Fruit fly (Drosophila melanogaster) whole organism, embryonic: ENCODE measurements around the gene Trax.

Experiments
- Aef1 ChIP-seq: fragments of 200-800 bp; sonication (Bioruptor generic); IDR thresholded peaks from 3 replicates; pipeline ENCODE4 v1.3.6; 2022; ENCODE audit warnings: missing biosample characterization, missing genetic modification characterization
- CG11504 ChIP-seq: fragments of 200-800 bp; sonication (Bioruptor generic); optimal IDR thresholded peaks from 3 replicates; lab custom pipeline; 2019; ENCODE audit warnings: missing biosample characterization, mild to moderate bottlenecking, missing genetic modification characterization, moderate library complexity
- CG12104 ChIP-seq: fragments of 200-800 bp; sonication (Bioruptor generic); optimal IDR thresholded peaks from 3 replicates; lab custom pipeline; 2016; ENCODE audit warnings: missing biosample characterization, missing genetic modification characterization
- CG1792 ChIP-seq: fragments of 200-800 bp; sonication (Bioruptor generic); optimal IDR thresholded peaks from 2 replicates; lab custom pipeline; 2016; ENCODE audit warnings: missing biosample characterization, missing genetic modification characterization
- CG2202 ChIP-seq: fragments of 200-800 bp; sonication (Bioruptor generic); optimal IDR thresholded peaks from 2 replicates; lab custom pipeline; 2018; ENCODE audit warnings: missing biosample characterization, mild to moderate bottlenecking, missing genetic modification characterization
- CG30020 ChIP-seq: fragments of 200-800 bp; optimal IDR thresholded peaks from 2 replicates; lab custom pipeline; 2019; ENCODE audit warnings: missing biosample characterization, mild to moderate bottlenecking, missing genetic modification characterization, moderate library complexity
- CG31388 ChIP-seq: fragments of 200-800 bp; sonication (Bioruptor generic); optimal IDR thresholded peaks from 2 replicates; lab custom pipeline; 2016; ENCODE audit warnings: missing biosample characterization, missing genetic modification characterization
- CG3281 ChIP-seq: fragments of 200-800 bp; sonication (Bioruptor generic); optimal IDR thresholded peaks from 3 replicates; lab custom pipeline; 2017; ENCODE audit warnings: missing biosample characterization, mild to moderate bottlenecking, missing genetic modification characterization
- CG4404 ChIP-seq: fragments of 200-800 bp; sonication (Bioruptor generic); IDR thresholded peaks from 2 replicates; pipeline ENCODE4 v1.3.6; 2022; ENCODE audit warnings: missing biosample characterization, missing genetic modification characterization
- CG4424 ChIP-seq: fragments of 200-800 bp; sonication (Bioruptor generic); optimal IDR thresholded peaks from 3 replicates; lab custom pipeline; 2016; ENCODE audit warnings: missing biosample characterization, missing genetic modification characterization
- CG7271 ChIP-seq: fragments of 200-800 bp; sonication (Bioruptor generic); optimal IDR thresholded peaks from 2 replicates; lab custom pipeline; 2018; ENCODE audit warnings: missing biosample characterization, mild to moderate bottlenecking, missing genetic modification characterization, moderate library complexity
- CG8089 ChIP-seq: fragments of 200-800 bp; sonication (Bioruptor generic); optimal IDR thresholded peaks from 3 replicates; lab custom pipeline; 2016; ENCODE audit warnings: missing biosample characterization, missing genetic modification characterization
- CG8290 ChIP-seq, 3 experiments: fragments of 200-800 bp; sonication (Bioruptor generic); optimal IDR thresholded peaks; 2 replicates each; lab custom pipeline; 2016 to 2019; ENCODE audit warnings: missing biosample characterization in 3 of 3, missing genetic modification characterization in 3 of 3, mild to moderate bottlenecking in 2 of 3, moderate library complexity in 1 of 3
- Dad ChIP-seq: fragments of 200-800 bp; sonication (Bioruptor generic); optimal IDR thresholded peaks from 3 replicates; lab custom pipeline; 2016; ENCODE audit warnings: missing biosample characterization, missing genetic modification characterization
- H2.0 ChIP-seq: fragments of 200-800 bp; sonication (Bioruptor generic); IDR thresholded peaks from 2 replicates; pipeline ENCODE4 v1.3.6; 2022; ENCODE audit warnings: missing biosample characterization, missing genetic modification characterization
- HLH3B ChIP-seq: fragments of 200-800 bp; sonication (Bioruptor generic); IDR thresholded peaks from 2 replicates; pipeline ENCODE4 v1.3.6; 2022; ENCODE audit warnings: missing biosample characterization, missing genetic modification characterization
- HLH4C ChIP-seq: fragments of 200-800 bp; sonication (Bioruptor generic); IDR thresholded peaks from 3 replicates; pipeline ENCODE4 v1.3.6; 2022; ENCODE audit warnings: missing biosample characterization, missing genetic modification characterization; ENCODE audit not compliant: partially characterized antibody
- Hr3 ChIP-seq: fragments of 200-800 bp; sonication (Bioruptor generic); optimal IDR thresholded peaks from 3 replicates; lab custom pipeline; 2016; ENCODE audit warnings: missing biosample characterization, missing genetic modification characterization
- Hr78 ChIP-seq, 2 experiments: fragments of 200-800 bp in 1 of 2; fragments of >200 bp in 1 of 2; sonication (Bioruptor generic) in 1 of 2; optimal IDR thresholded peaks; 2 replicates each; lab custom pipeline; 2017 to 2019; ENCODE audit warnings: missing biosample characterization in 2 of 2, missing genetic modification characterization in 2 of 2, mild to moderate bottlenecking in 1 of 2, moderate library complexity in 1 of 2
- MTF-1 ChIP-seq: fragments of 200-800 bp; sonication (Bioruptor generic); optimal IDR thresholded peaks from 2 replicates; lab custom pipeline; 2018; ENCODE audit warnings: missing biosample characterization, mild to moderate bottlenecking, missing genetic modification characterization, borderline replicate concordance
- Myb ChIP-seq: fragments of 200-800 bp; sonication (Bioruptor generic); optimal IDR thresholded peaks from 2 replicates; lab custom pipeline; 2016; ENCODE audit warnings: missing biosample characterization, missing genetic modification characterization
- Nf-YC ChIP-seq: fragments of 200-800 bp; optimal IDR thresholded peaks from 3 replicates; lab custom pipeline; 2019; ENCODE audit warnings: missing biosample characterization, mild to moderate bottlenecking, missing genetic modification characterization, moderate library complexity
- Optix ChIP-seq: fragments of 200-800 bp; sonication (Bioruptor generic); IDR thresholded peaks from 3 replicates; pipeline ENCODE4 v1.3.6; 2022; ENCODE audit warnings: missing biosample characterization, missing genetic modification characterization
- PHDP ChIP-seq: fragments of 200-800 bp; sonication (Bioruptor generic); optimal IDR thresholded peaks from 3 replicates; lab custom pipeline; 2018; ENCODE audit warnings: missing biosample characterization, mild to moderate bottlenecking, missing genetic modification characterization, moderate library complexity
- Poxn ChIP-seq: fragments of 200-800 bp; sonication (Bioruptor generic); IDR thresholded peaks from 2 replicates; pipeline ENCODE4 v1.3.6; 2022; ENCODE audit warnings: missing biosample characterization, missing genetic modification characterization
- Usf ChIP-seq: fragments of 200-800 bp; sonication (Bioruptor generic); optimal IDR thresholded peaks from 2 replicates; lab custom pipeline; 2017; ENCODE audit warnings: missing genotype, missing biosample characterization, missing genetic modification characterization
- br ChIP-seq: fragments of >200 bp; optimal IDR thresholded peaks from 2 replicates; lab custom pipeline; 2017
- bsh ChIP-seq, 2 experiments: fragments of 200-800 bp; sonication (Bioruptor generic); optimal IDR thresholded peaks; 2 replicates each; lab custom pipeline; 2017 to 2018; ENCODE audit warnings: mild to moderate bottlenecking in 2 of 2, missing biosample characterization in 2 of 2, missing genetic modification characterization in 2 of 2, moderate library complexity in 1 of 2
- btn ChIP-seq: fragments of 200-800 bp; sonication (Bioruptor generic); optimal IDR thresholded peaks from 2 replicates; lab custom pipeline; 2016; ENCODE audit warnings: missing biosample characterization, missing genetic modification characterization
- cad ChIP-seq: fragments of >200 bp; optimal IDR thresholded peaks from 2 replicates; lab custom pipeline; 2017; ENCODE audit warnings: missing biosample characterization, missing genetic modification characterization
- cas ChIP-seq: fragments of 200-800 bp; sonication (Bioruptor generic); IDR thresholded peaks from 2 replicates; pipeline ENCODE4 v1.3.6; 2022; ENCODE audit warnings: missing biosample characterization, missing genetic modification characterization
- corto ChIP-seq: fragments of 200-800 bp; sonication (Bioruptor generic); optimal IDR thresholded peaks from 2 replicates; lab custom pipeline; 2016; ENCODE audit warnings: missing biosample characterization, mild to moderate bottlenecking, missing genetic modification characterization, moderate library complexity
- da ChIP-seq: fragments of 200-800 bp; sonication (Bioruptor generic); optimal IDR thresholded peaks from 2 replicates; lab custom pipeline; 2016; ENCODE audit warnings: missing biosample characterization, missing genetic modification characterization
- eve ChIP-seq, 2 experiments: fragments of >200 bp; optimal IDR thresholded peaks; 2 replicates each; lab custom pipeline; 2017; ENCODE audit warnings: missing biosample characterization in 2 of 2, missing genetic modification characterization in 2 of 2
- fu2 ChIP-seq: fragments of 200-800 bp; sonication (Bioruptor generic); optimal IDR thresholded peaks from 2 replicates; lab custom pipeline; 2016; ENCODE audit warnings: missing biosample characterization, missing genetic modification characterization
- gcm ChIP-seq: fragments of 200-800 bp; sonication (Bioruptor generic); optimal IDR thresholded peaks from 2 replicates; lab custom pipeline; 2019; ENCODE audit warnings: missing biosample characterization, mild to moderate bottlenecking, missing genetic modification characterization, moderate library complexity
- grau ChIP-seq: fragments of 200-800 bp; optimal IDR thresholded peaks from 3 replicates; lab custom pipeline; 2019; ENCODE audit warnings: missing biosample characterization, mild to moderate bottlenecking, missing genetic modification characterization, moderate library complexity
- ind ChIP-seq: fragments of 200-800 bp; sonication (Bioruptor generic); optimal IDR thresholded peaks from 3 replicates; lab custom pipeline; 2016; ENCODE audit warnings: missing biosample characterization, missing genetic modification characterization
- jing ChIP-seq: fragments of 200-800 bp; sonication (Bioruptor generic); optimal IDR thresholded peaks from 2 replicates; lab custom pipeline; 2018; ENCODE audit warnings: missing biosample characterization, mild to moderate bottlenecking, missing genetic modification characterization
- jumu ChIP-seq: fragments of 200-800 bp; sonication (Bioruptor generic); optimal IDR thresholded peaks from 3 replicates; lab custom pipeline; 2016; ENCODE audit warnings: missing biosample characterization, missing genetic modification characterization
- kay ChIP-seq: fragments of 200-800 bp; sonication (Bioruptor generic); optimal IDR thresholded peaks from 2 replicates; lab custom pipeline; 2016; ENCODE audit warnings: missing biosample characterization, missing genetic modification characterization
- lab ChIP-seq: fragments of 200-800 bp; sonication (Bioruptor generic); optimal IDR thresholded peaks from 3 replicates; lab custom pipeline; 2017; ENCODE audit warnings: missing biosample characterization, missing genetic modification characterization, mild to moderate bottlenecking, moderate library complexity, missing genetic modification reagents
- nerfin-1 ChIP-seq: fragments of 200-800 bp; sonication (Bioruptor generic); optimal IDR thresholded peaks from 3 replicates; lab custom pipeline; 2019; ENCODE audit warnings: missing biosample characterization, mild to moderate bottlenecking, missing genetic modification characterization, moderate library complexity
- org-1 ChIP-seq: fragments of 200-800 bp; sonication (Bioruptor generic); optimal IDR thresholded peaks from 2 replicates; lab custom pipeline; 2017; ENCODE audit warnings: missing biosample characterization, missing genetic modification characterization
- peb ChIP-seq: fragments of 200-800 bp; sonication (Bioruptor generic); IDR thresholded peaks from 2 replicates; pipeline ENCODE4 v1.3.6; 2022; ENCODE audit warnings: missing biosample characterization, missing genetic modification characterization
- prd ChIP-seq, 3 experiments: fragments of >200 bp in 2 of 3; fragments of 200-800 bp in 1 of 3; sonication (Bioruptor generic) in 1 of 3; optimal IDR thresholded peaks in 2 of 3; IDR thresholded peaks in 1 of 3; 2 replicates in 2 of 3; 3 replicates in 1 of 3; pipeline versions ENCODE4 v1.3.6 to Lab custom; 2017 to 2022; ENCODE audit warnings: missing biosample characterization in 1 of 3, missing genetic modification characterization in 1 of 3
- ro ChIP-seq: fragments of 200-800 bp; sonication (Bioruptor generic); IDR thresholded peaks from 2 replicates; pipeline ENCODE4 v1.3.6; 2022; ENCODE audit warnings: missing biosample characterization, missing genetic modification characterization
- sens ChIP-seq: fragments of 200-800 bp; sonication (Bioruptor generic); peaks from one replicate; lab custom pipeline; 2016; ENCODE audit warnings: missing biosample characterization, missing genetic modification characterization
- seq ChIP-seq: fragments of 200-800 bp; sonication (Bioruptor generic); IDR thresholded peaks from 2 replicates; pipeline ENCODE4 v1.3.6; 2022; ENCODE audit warnings: missing biosample characterization, missing genetic modification characterization
- sob ChIP-seq: fragments of 200-800 bp; sonication (Bioruptor generic); IDR thresholded peaks from 2 replicates; pipeline ENCODE4 v1.3.6; 2022; ENCODE audit warnings: missing biosample characterization, missing genetic modification characterization
- tin ChIP-seq: fragments of 200-800 bp; sonication (Bioruptor generic); optimal IDR thresholded peaks from 3 replicates; lab custom pipeline; 2016; ENCODE audit warnings: missing biosample characterization, missing genetic modification characterization
- tup ChIP-seq: fragments of 200-800 bp; sonication (Bioruptor generic); optimal IDR thresholded peaks from 2 replicates; lab custom pipeline; 2016; ENCODE audit warnings: missing biosample characterization, mild to moderate bottlenecking, missing genetic modification characterization, moderate library complexity

Gene Trax

DNA sequence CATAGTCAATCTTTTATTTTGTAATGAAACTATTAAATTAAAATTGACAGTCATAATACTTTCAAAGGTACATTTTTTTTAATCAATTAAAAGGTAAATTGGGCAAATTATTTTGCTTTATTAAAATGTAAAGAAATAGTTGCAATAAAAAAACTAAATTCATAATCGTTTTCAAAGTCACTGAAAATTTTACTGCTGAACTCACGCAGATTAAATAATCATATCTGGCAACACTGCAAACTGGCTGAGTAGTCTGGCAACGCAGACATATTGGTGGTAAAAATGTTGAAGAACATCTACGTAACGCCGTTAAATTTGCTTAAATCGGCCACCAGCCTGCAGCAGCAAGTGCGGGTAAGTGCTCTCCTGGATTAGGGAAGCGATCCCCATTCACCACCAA, 31.0 kb upstream of the Trax start, which contains the start of gene mRpL9 (continued):
- no peak for TF ChIP-seq HLH3B
- no peak for TF ChIP-seq Aef1 (GFP tag; lab: Robert Waterston, UW)
- TF ChIP-seq CG11504 (tag; lab: Kevin White, UChicago) = no peak
- TF ChIP-seq CG8089 (GFP tag; lab: Kevin White, UChicago) = no peak
- no peak for TF ChIP-seq Hr78 (GFP tag; optimal IDR thresholded peaks at IDR 0.05; lab: Kevin White, UChicago)
- TF ChIP-seq prd (optimal IDR thresholded peaks at IDR 0.05; lab: Kevin White, UChicago) = no peak
- TF ChIP-seq prd (GFP tag; IDR thresholded peaks at IDR 0.05; lab: Robert Waterston, UW) = no peak; the same call in 2 of the 3 replicates
- peak; percentile 47 for TF ChIP-seq sens
- TF ChIP-seq kay (GFP tag; lab: Kevin White, UChicago) = no peak
- TF ChIP-seq fu2 (GFP tag; lab: Kevin White, UChicago) = no peak
- TF ChIP-seq eve (GFP tag; optimal IDR thresholded peaks at IDR 0.05; lab: Kevin White, UChicago) = no peak
- peak; percentile 20 for TF ChIP-seq tin (GFP tag; lab: Kevin White, UChicago)
- TF ChIP-seq PHDP (tag; lab: Kevin White, UChicago) = peak; percentile 32
- no peak for TF ChIP-seq org-1 (GFP tag; lab: Kevin White, UChicago)
- TF ChIP-seq Dad = no peak
- TF ChIP-seq seq (GFP tag; lab: Robert Waterston, UW) = no peak
- no peak for TF ChIP-seq jing (GFP tag; lab: Kevin White, UChicago)
- no peak for TF ChIP-seq peb (GFP tag; lab: Robert Waterston, UW)
- TF ChIP-seq Nf-YC = peak; percentile 26
- no peak for TF ChIP-seq da (GFP tag; lab: Kevin White, UChicago)
- TF ChIP-seq CG12104 (GFP tag; lab: Kevin White, UChicago) = no peak
- peak; percentile 31 for TF ChIP-seq CG30020 (tag; lab: Kevin White, UChicago)
- TF ChIP-seq bsh (GFP tag; optimal IDR thresholded peaks at IDR 0.05; lab: Kevin White, UChicago) = peak in 1 of 2 experiments; percentile 7
- no peak for TF ChIP-seq CG4424 (GFP tag; lab: Kevin White, UChicago)
- no peak for TF ChIP-seq jumu (GFP tag; lab: Kevin White, UChicago)
- TF ChIP-seq Hr3 = no peak
- TF ChIP-seq grau (tag; lab: Kevin White, UChicago) = peak; percentile 39
- 0 out of 3 replicates have a peak, but pooled peaks have one; percentile 48 for TF ChIP-seq HLH4C
- no peak for TF ChIP-seq ro (GFP tag; lab: Robert Waterston, UW)
- no peak for TF ChIP-seq Usf (GFP tag; lab: Kevin White, UChicago)
- no peak for TF ChIP-seq CG1792 (GFP tag; lab: Kevin White, UChicago)
- peak; percentile 20 for TF ChIP-seq nerfin-1 (tag; lab: Kevin White, UChicago)
- TF ChIP-seq CG31388 = no peak
- no peak for TF ChIP-seq corto (GFP tag; lab: Kevin White, UChicago)
- TF ChIP-seq CG3281 (GFP tag; lab: Kevin White, UChicago) = no peak
- TF ChIP-seq CG8290 (GFP tag; optimal IDR thresholded peaks at IDR 0.05; lab: Kevin White, UChicago) = no peak
- no peak for TF ChIP-seq CG8290 (tag; optimal IDR thresholded peaks at IDR 0.05; lab: Kevin White, UChicago)
- TF ChIP-seq sob = peak; percentile 43; the same call in 1 of the 2 replicates
- no peak for TF ChIP-seq Optix (GFP tag; lab: Robert Waterston, UW)
- no peak for TF ChIP-seq br (lab: Kevin White, UChicago)
- no peak for TF ChIP-seq CG2202 (tag; lab: Kevin White, UChicago)
- TF ChIP-seq btn (GFP tag; lab: Kevin White, UChicago) = no peak
- no peak for TF ChIP-seq lab (GFP tag; lab: Kevin White, UChicago)
- TF ChIP-seq CG4404 (GFP tag; lab: Robert Waterston, UW) = no peak
- TF ChIP-seq cas (GFP tag; lab: Robert Waterston, UW) = no peak
- TF ChIP-seq ind (GFP tag; lab: Kevin White, UChicago) = peak; percentile 21
- peak; percentile 77 for TF ChIP-seq Myb (GFP tag; lab: Kevin White, UChicago)
- TF ChIP-seq MTF-1 = no peak
- no peak for TF ChIP-seq CG7271 (tag; lab: Kevin White, UChicago)
- TF ChIP-seq tup (GFP tag; lab: Kevin White, UChicago) = no peak
- TF ChIP-seq gcm (GFP tag; lab: Kevin White, UChicago) = no peak
- no peak for TF ChIP-seq Poxn (GFP tag; lab: Robert Waterston, UW)
- no peak for TF ChIP-seq H2.0
- no peak for TF ChIP-seq cad (GFP tag; lab: Kevin White, UChicago)
